Worm (Caenorhabditis elegans) whole organism, mixed stage, embryonic: ENCODE data around the gene irk-3.

Experiments used
- ces-1 ChIP-seq: fragments of 150-350 bp; optimal IDR thresholded peaks from 2 replicates; lab custom pipeline; 2014; ENCODE audit warnings: missing biosample characterization, missing genetic modification reagents, missing genetic modification characterization
- elt-1 ChIP-seq: sonication (generic microtip); optimal IDR thresholded peaks from 2 replicates; lab custom pipeline; 2017; ENCODE audit warnings: missing genetic modification characterization, mild to moderate bottlenecking, missing compliant biosample characterization, antibody characterized with exemption, moderate library complexity, borderline replicate concordance; ENCODE audit not compliant: insufficient read depth
- unc-62 ChIP-seq: fragments of 150-350 bp; optimal IDR thresholded peaks from 2 replicates; lab custom pipeline; 2014; ENCODE audit warnings: missing biosample characterization, missing genetic modification reagents, missing genetic modification characterization

DNA sequence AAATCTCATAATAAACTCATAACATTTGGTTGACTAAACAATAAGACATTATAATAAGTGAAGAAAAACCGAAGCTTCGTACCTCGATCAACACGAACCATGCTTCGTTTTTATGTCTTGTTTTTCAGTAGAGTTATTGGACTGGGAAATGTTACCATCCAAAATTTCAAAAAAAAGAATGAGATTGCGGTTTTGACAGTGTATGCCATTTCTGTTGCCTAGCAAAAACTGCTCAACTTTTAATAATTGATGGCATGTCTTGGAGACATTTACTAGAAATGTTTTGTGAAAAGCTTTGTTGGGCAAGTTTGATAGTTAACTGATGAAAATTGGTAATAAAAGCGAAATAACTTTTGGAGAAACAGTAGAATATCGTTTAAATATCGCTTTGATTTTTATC is 25.1 kb upstream of the irk-3 start, which contains the start of gene Y60A9.1:
- TF ChIP-seq elt-1 (no peak), unc-62 (no peak), ces-1 (GFP tag; lab: Kevin White, UChicago) (no peak)
